Worm (Caenorhabditis elegans) whole organism, L3 larva: ENCODE measurements around the gene str-78.

Experiments used
- ceh-82 ChIP-seq: fragments of 150-350 bp; optimal IDR thresholded peaks from 2 replicates; lab custom pipeline; 2014; ENCODE audit warnings: missing biosample characterization, missing genetic modification characterization
- elt-2 ChIP-seq: sonication (generic microtip); optimal IDR thresholded peaks from 2 replicates; lab custom pipeline; 2016; ENCODE audit warnings: missing genetic modification reagents, mild to moderate bottlenecking, missing genetic modification characterization, missing compliant biosample characterization
- jun-1 ChIP-seq: fragments of 150-350 bp; optimal IDR thresholded peaks from 2 replicates; lab custom pipeline; 2014; ENCODE audit warnings: missing biosample characterization, missing genetic modification reagents, missing genetic modification characterization

ce11 chrIV:15113117-15113516 lies 33.9 kb downstream of the str-78 start, which contains the start of gene M199.134:
- TF ChIP-seq elt-2 (tag; lab: Kevin White, UChicago) (no peak), jun-1 (tag; lab: Kevin White, UChicago) (no peak), ceh-82 (tag; lab: Kevin White, UChicago) (no peak)
